Worm (Caenorhabditis elegans) whole organism, L4 larva: ENCODE data around the gene vps-29.

ENCODE experiments used
- R02D3.7 ChIP-seq: fragments of 150-350 bp; sonication (generic microtip); optimal IDR thresholded peaks from 3 replicates; lab custom pipeline; 2014; ENCODE audit warnings: missing biosample characterization, missing genetic modification characterization
- lsy-2 ChIP-seq, 2 experiments: fragments of 150-350 bp in 1 of 2; sonication (generic microtip) in 1 of 2; optimal IDR thresholded peaks; 2 replicates each; lab custom pipeline; 2014 to 2017; ENCODE audit warnings: missing biosample characterization in 2 of 2, missing genetic modification characterization in 2 of 2
- php-3 ChIP-seq: fragments of 200-800 bp; sonication (Bioruptor generic); IDR thresholded peaks from 2 replicates; pipeline ENCODE4 v1.3.6; 2022; ENCODE audit warnings: missing genetic modification reagents, missing genetic modification characterization, missing compliant biosample characterization
- unc-130 ChIP-seq: sonication (generic microtip); optimal IDR thresholded peaks from 2 replicates; lab custom pipeline; 2016; ENCODE audit warnings: missing genetic modification reagents, missing genetic modification characterization, missing compliant biosample characterization

ce11 chrIII:10112958-10113357 lies at the start of gene vps-29:
- no peak for TF ChIP-seq unc-130 (GFP tag; lab: Kevin White, UChicago)
- TF ChIP-seq lsy-2 (tag; optimal IDR thresholded peaks at IDR 0.05; lab: Kevin White, UChicago) = no peak
- TF ChIP-seq php-3 = no peak
- no peak for TF ChIP-seq R02D3.7 (tag; lab: Kevin White, UChicago)
